Worm (Caenorhabditis elegans): ENCODE results near the gene aat-8.

The aat-8 gene

DNA sequence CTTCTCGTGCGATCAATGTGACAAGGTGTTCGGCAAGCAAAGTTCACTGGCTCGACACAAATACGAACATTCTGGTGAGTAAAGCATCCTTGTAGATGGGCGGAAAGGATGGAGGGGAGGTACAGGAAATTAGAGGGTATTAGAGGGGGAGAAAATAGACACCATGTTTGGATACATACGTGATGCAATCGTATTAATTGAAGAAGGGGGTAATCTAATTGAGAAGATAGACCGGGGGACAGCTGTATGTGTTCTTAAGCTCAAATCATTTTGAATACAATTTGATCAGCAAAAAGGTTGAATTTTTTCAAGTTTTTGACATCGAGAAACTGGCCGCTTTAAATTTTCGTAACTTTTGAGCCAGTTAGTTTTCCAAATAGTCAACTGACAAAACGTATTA lies 4.4 kb downstream of the aat-8 start:
- TF ChIP-seq nhr-77 (tag; optimal IDR thresholded peaks at IDR 0.05): no peak
- no peak for TF ChIP-seq ztf-4 (tag; optimal IDR thresholded peaks at IDR 0.05)

ce11 chrIV:3859552-3859951 lies 5.3 kb downstream of the aat-8 start:
- no peak for TF ChIP-seq nhr-6 (tag; optimal IDR thresholded peaks at IDR 0.05)
- no peak for TF ChIP-seq lin-11 (tag; optimal IDR thresholded peaks at IDR 0.05)
- no peak for TF ChIP-seq lsy-2 (tag; optimal IDR thresholded peaks at IDR 0.05)
- no peak for TF ChIP-seq ZK546.5 (tag; optimal IDR thresholded peaks at IDR 0.05)
- no peak for TF ChIP-seq mdl-1 (tag; optimal IDR thresholded peaks at IDR 0.05)
- no peak for TF ChIP-seq F13H6.1 (tag; optimal IDR thresholded peaks at IDR 0.05)
- TF ChIP-seq elt-1 (tag; optimal IDR thresholded peaks at IDR 0.05): no peak
- TF ChIP-seq blmp-1 (tag; optimal IDR thresholded peaks at IDR 0.05; ENCODE audit: insufficient read depth): no peak
- TF ChIP-seq sem-4 (tag; optimal IDR thresholded peaks at IDR 0.05): no peak
- TF ChIP-seq nhr-21 (tag; optimal IDR thresholded peaks at IDR 0.05): no peak
- TF ChIP-seq snpc-4 (tag; optimal IDR thresholded peaks at IDR 0.05): no peak
- no peak for TF ChIP-seq lin-39 (tag; optimal IDR thresholded peaks at IDR 0.05)
- TF ChIP-seq zag-1 (tag; optimal IDR thresholded peaks at IDR 0.05): no peak
- no peak for TF ChIP-seq nhr-12 (tag; optimal IDR thresholded peaks at IDR 0.05)
- TF ChIP-seq ceh-16 (tag; optimal IDR thresholded peaks at IDR 0.05): no peak
- TF ChIP-seq sma-3 (GFP tag; optimal IDR thresholded peaks at IDR 0.05): no peak
- TF ChIP-seq ztf-4 (tag; optimal IDR thresholded peaks at IDR 0.05): no peak

- TF ChIP-seq mab-5 (tag; optimal IDR thresholded peaks at IDR 0.05) (peak; percentile 81), Y55F3AM.14 (GFP tag; optimal IDR thresholded peaks at IDR 0.05) (no peak), lin-39 (tag; optimal IDR thresholded peaks at IDR 0.05) (peak; percentile 49)
Observed at ce11 chrIV:3857999-3858552, 6.8 kb downstream of the aat-8 start.

- TF ChIP-seq alr-1 (tag; optimal IDR thresholded peaks at IDR 0.05): no peak
- no peak for TF ChIP-seq sem-4 (tag; optimal IDR thresholded peaks at IDR 0.05)
- TF ChIP-seq lin-13 (GFP tag; optimal IDR thresholded peaks at IDR 0.05): no peak
- no peak for TF ChIP-seq ZK546.5 (tag; optimal IDR thresholded peaks at IDR 0.05)
- no peak for TF ChIP-seq nhr-237 (tag; optimal IDR thresholded peaks at IDR 0.05)
- peak; percentile 62 for TF ChIP-seq mab-5 (tag; optimal IDR thresholded peaks at IDR 0.05)
- no peak for TF ChIP-seq ceh-82 (tag; optimal IDR thresholded peaks at IDR 0.05)
- TF ChIP-seq lin-39 (tag; optimal IDR thresholded peaks at IDR 0.05): no peak
Observed at ce11 chrIV:3856190-3856589, 8.7 kb downstream of the aat-8 start.

DNA sequence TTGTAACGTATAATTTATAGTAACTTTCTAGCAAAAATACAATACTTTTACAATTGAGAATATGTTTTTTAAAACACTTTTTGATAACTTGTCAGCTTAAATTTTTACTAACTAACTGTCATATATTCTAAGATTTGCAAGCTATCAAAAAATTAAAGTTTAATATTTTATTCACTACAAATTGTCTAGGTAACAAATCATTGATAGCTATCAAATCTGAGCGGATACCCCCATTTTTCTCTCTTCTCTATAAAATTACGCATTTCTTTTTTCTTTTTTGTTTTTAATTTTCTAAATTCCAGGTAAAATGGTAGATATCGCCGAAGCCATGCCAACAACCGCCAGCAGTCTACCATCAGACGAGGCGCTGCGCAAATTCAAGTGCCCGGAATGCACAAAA lies 9.3 kb downstream of the aat-8 start, which contains the start of gene zag-1:
zag-1 (plus strand) TSS at position 301 of the 400 bp plus-strand sequence.
- no peak for TF ChIP-seq nhr-129 (tag; optimal IDR thresholded peaks at IDR 0.05)
- TF ChIP-seq crh-2 (tag; optimal IDR thresholded peaks at IDR 0.05): no peak
- TF ChIP-seq lin-13 (GFP tag; optimal IDR thresholded peaks at IDR 0.05): no peak
- no peak for TF ChIP-seq nhr-25 (tag; optimal IDR thresholded peaks at IDR 0.05)
- TF ChIP-seq Y55F3AM.14 (GFP tag; optimal IDR thresholded peaks at IDR 0.05): no peak
- no peak for TF ChIP-seq ceh-16 (tag; optimal IDR thresholded peaks at IDR 0.05)
- TF ChIP-seq ztf-11 (tag; optimal IDR thresholded peaks at IDR 0.05): no peak
- TF ChIP-seq nhr-23 (tag; optimal IDR thresholded peaks at IDR 0.05): no peak
- TF ChIP-seq mab-5 (tag; optimal IDR thresholded peaks at IDR 0.05): no peak
- TF ChIP-seq elt-3 (tag; optimal IDR thresholded peaks at IDR 0.05): no peak
- TF ChIP-seq nhr-6 (tag; optimal IDR thresholded peaks at IDR 0.05): no peak
- no peak for TF ChIP-seq mdl-1 (tag; optimal IDR thresholded peaks at IDR 0.05)
- no peak for TF ChIP-seq lsy-2 (tag; optimal IDR thresholded peaks at IDR 0.05)
- TF ChIP-seq unc-39 (tag; optimal IDR thresholded peaks at IDR 0.05): no peak
- no peak for TF ChIP-seq unc-55 (GFP tag; optimal IDR thresholded peaks at IDR 0.05)
- no peak for TF ChIP-seq skn-1 (tag; optimal IDR thresholded peaks at IDR 0.05)
- no peak for TF ChIP-seq zag-1 (tag; optimal IDR thresholded peaks at IDR 0.05)

DNA sequence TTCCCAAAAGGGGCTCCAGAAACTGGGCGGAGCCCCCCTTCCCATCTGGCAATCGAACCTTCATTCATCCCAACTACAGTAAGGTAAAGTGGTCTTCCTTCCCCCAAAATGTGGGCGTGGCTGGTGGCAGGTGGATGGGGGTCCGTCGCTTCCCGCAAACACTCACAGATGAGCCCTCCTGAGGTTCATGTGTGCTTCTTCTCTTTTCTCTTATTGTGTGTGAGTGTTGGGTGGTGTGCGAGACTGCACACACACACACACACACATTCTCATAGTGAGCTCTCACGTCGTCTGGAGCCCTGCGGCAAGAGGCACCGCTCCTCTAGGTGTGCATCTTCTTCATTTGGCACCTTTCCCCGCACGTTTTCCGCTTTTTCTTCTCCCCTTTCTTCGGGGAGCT lies 10.2 kb downstream of the aat-8 start:
- TF ChIP-seq unc-55 (GFP tag; optimal IDR thresholded peaks at IDR 0.05) (peak; percentile 59), ztf-11 (tag; optimal IDR thresholded peaks at IDR 0.05) (no peak), nhr-237 (tag; optimal IDR thresholded peaks at IDR 0.05) (no peak)
